Worm (Caenorhabditis elegans): ENCODE measurements around the gene K10B3.5.

DNA sequence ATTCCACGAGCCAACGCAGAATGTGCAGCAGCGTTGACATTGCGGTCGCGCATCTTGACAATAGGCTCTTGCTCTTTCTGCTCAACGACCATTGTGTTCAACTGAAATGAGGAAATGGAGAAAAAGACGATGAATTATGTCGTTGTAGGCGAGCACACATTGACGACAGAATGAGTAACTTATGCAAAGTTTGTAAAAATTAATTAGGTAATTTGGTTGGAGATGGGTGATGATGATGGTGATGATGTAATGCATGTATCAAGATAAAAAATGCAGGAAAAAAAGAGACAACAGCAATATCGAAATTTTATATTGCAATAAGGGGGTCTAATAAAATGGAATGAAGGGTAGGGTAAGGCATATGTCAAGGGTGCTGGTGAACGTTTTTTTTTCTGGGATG, 46.1 kb upstream of the K10B3.5 start, which contains the start of gene bbln-1:
- TF ChIP-seq snpc-4 (GFP tag; optimal IDR thresholded peaks at IDR 0.05) = no peak
- no peak for TF ChIP-seq snpc-4 (tag; optimal IDR thresholded peaks at IDR 0.05)
- no peak for TF ChIP-seq ets-4 (GFP tag; optimal IDR thresholded peaks at IDR 0.05)
- TF ChIP-seq ccch-3 (GFP tag; optimal IDR thresholded peaks at IDR 0.05) = no peak
- TF ChIP-seq fkh-3 (tag; optimal IDR thresholded peaks at IDR 0.05) = no peak
- TF ChIP-seq ztf-6 (GFP tag; IDR thresholded peaks at IDR 0.05) = no peak

Measured in whole organism, young adult.